Worm (Caenorhabditis elegans) whole organism, late embryonic: Measurements from ENCODE around the gene F59E11.5.

Experiments
- F13H6.1 ChIP-seq: sonication (generic microtip); optimal IDR thresholded peaks from 2 replicates; lab custom pipeline; 2016; ENCODE audit warnings: missing genetic modification characterization, missing compliant biosample characterization
- K02D7.2 ChIP-seq: sonication (generic microtip); optimal IDR thresholded peaks from 2 replicates; lab custom pipeline; 2017; ENCODE audit warnings: mild to moderate bottlenecking, missing genetic modification characterization, missing compliant biosample characterization
- Y22D7AL.16 ChIP-seq: sonication (generic microtip); optimal IDR thresholded peaks from 2 replicates; lab custom pipeline; 2016; ENCODE audit warnings: missing genetic modification characterization, missing compliant biosample characterization
- ahr-1 ChIP-seq: sonication (generic microtip); optimal IDR thresholded peaks from 2 replicates; lab custom pipeline; 2016; ENCODE audit warnings: missing genetic modification characterization, missing compliant biosample characterization
- ama-1 ChIP-seq: fragments of 150-350 bp; optimal IDR thresholded peaks from 2 replicates; lab custom pipeline; 2014
- ceh-14 ChIP-seq: sonication (generic microtip); optimal IDR thresholded peaks from 2 replicates; lab custom pipeline; 2016; ENCODE audit warnings: missing genotype, missing genetic modification characterization, missing compliant biosample characterization
- ceh-19 ChIP-seq: fragments of 200-800 bp; sonication (Bioruptor generic); optimal IDR thresholded peaks from 2 replicates; lab custom pipeline; 2018; ENCODE audit warnings: mild to moderate bottlenecking, missing genetic modification characterization, missing compliant biosample characterization
- ceh-2 ChIP-seq: sonication (generic microtip); optimal IDR thresholded peaks from 2 replicates; lab custom pipeline; 2016; ENCODE audit warnings: missing genotype, missing genetic modification characterization, missing compliant biosample characterization
- ceh-31 ChIP-seq: sonication (generic microtip); optimal IDR thresholded peaks from 2 replicates; lab custom pipeline; 2016; ENCODE audit warnings: missing genetic modification characterization, missing compliant biosample characterization
- ceh-45 ChIP-seq: fragments of 200-800 bp; sonication (Bioruptor generic); IDR thresholded peaks from 2 replicates; pipeline ENCODE4 v1.3.6; 2022; ENCODE audit warnings: missing genetic modification reagents, missing genetic modification characterization, missing compliant biosample characterization
- ceh-9 ChIP-seq: sonication (generic microtip); optimal IDR thresholded peaks from 2 replicates; lab custom pipeline; 2016; ENCODE audit warnings: mild to moderate bottlenecking, missing genetic modification characterization, inconsistent platforms, missing compliant biosample characterization
- che-1 ChIP-seq: sonication (generic microtip); optimal IDR thresholded peaks from 2 replicates; lab custom pipeline; 2016; ENCODE audit warnings: mild to moderate bottlenecking, missing genetic modification characterization, missing compliant biosample characterization
- dve-1 ChIP-seq: sonication (generic microtip); optimal IDR thresholded peaks from 2 replicates; lab custom pipeline; 2017; ENCODE audit warnings: antibody characterized with exemption, mild to moderate bottlenecking, missing genetic modification characterization, missing compliant biosample characterization
- elt-4 ChIP-seq: sonication (generic microtip); optimal IDR thresholded peaks from 2 replicates; lab custom pipeline; 2016; ENCODE audit warnings: missing genetic modification characterization, missing compliant biosample characterization
- eyg-1 ChIP-seq: sonication (generic microtip); optimal IDR thresholded peaks from 2 replicates; lab custom pipeline; 2016; ENCODE audit warnings: missing genotype, missing genetic modification characterization, missing compliant biosample characterization
- fax-1 ChIP-seq: sonication (generic microtip); optimal IDR thresholded peaks from 2 replicates; lab custom pipeline; 2016; ENCODE audit warnings: missing genotype, missing genetic modification characterization, missing compliant biosample characterization
- fkh-10 ChIP-seq: fragments of 150-350 bp; optimal IDR thresholded peaks from 2 replicates; lab custom pipeline; 2014; ENCODE audit warnings: missing biosample characterization, missing genetic modification reagents, missing genetic modification characterization
- gmeb-2 ChIP-seq: sonication (generic microtip); optimal IDR thresholded peaks from 2 replicates; lab custom pipeline; 2016; ENCODE audit warnings: missing genetic modification characterization, inconsistent platforms, missing compliant biosample characterization
- hlh-13 ChIP-seq: fragments of 200-800 bp; sonication (Bioruptor generic); optimal IDR thresholded peaks from 2 replicates; lab custom pipeline; 2018; ENCODE audit warnings: mild to moderate bottlenecking, missing genetic modification characterization, missing compliant biosample characterization
- hlh-30 ChIP-seq: sonication (generic microtip); optimal IDR thresholded peaks from 2 replicates; lab custom pipeline; 2017; ENCODE audit warnings: antibody characterized with exemption, missing genetic modification characterization, missing compliant biosample characterization; ENCODE audit not compliant: insufficient read depth
- lin-11 ChIP-seq: fragments of 200-800 bp; sonication (Bioruptor generic); optimal IDR thresholded peaks from 2 replicates; lab custom pipeline; 2018; ENCODE audit warnings: mild to moderate bottlenecking, missing genetic modification characterization, missing compliant biosample characterization
- madf-2 ChIP-seq: sonication (generic microtip); optimal IDR thresholded peaks from 2 replicates; lab custom pipeline; 2017; ENCODE audit warnings: missing genetic modification characterization, missing compliant biosample characterization
- nfya-1 ChIP-seq: sonication (generic microtip); optimal IDR thresholded peaks from 2 replicates; lab custom pipeline; 2017; ENCODE audit warnings: missing genetic modification characterization, mild to moderate bottlenecking, missing compliant biosample characterization, antibody characterized with exemption, moderate library complexity
- nhr-232 ChIP-seq: sonication (generic microtip); optimal IDR thresholded peaks from 2 replicates; lab custom pipeline; 2016; ENCODE audit warnings: missing genetic modification characterization, missing compliant biosample characterization
- pag-3 ChIP-seq: sonication (generic microtip); optimal IDR thresholded peaks from 2 replicates; lab custom pipeline; 2016; ENCODE audit warnings: missing compliant biosample characterization, missing genetic modification characterization, borderline replicate concordance
- pha-2 ChIP-seq: sonication (generic microtip); optimal IDR thresholded peaks from 2 replicates; lab custom pipeline; 2017; ENCODE audit warnings: mild to moderate bottlenecking, missing genetic modification characterization, missing compliant biosample characterization
- pha-4 ChIP-seq: fragments of 150-350 bp; optimal IDR thresholded peaks from 2 replicates; lab custom pipeline; 2018; ENCODE audit warnings: missing biosample characterization, missing genetic modification reagents, missing genetic modification characterization
- pros-1 ChIP-seq: fragments of 150-350 bp; optimal IDR thresholded peaks from 2 replicates; lab custom pipeline; 2014; ENCODE audit warnings: missing biosample characterization, missing genetic modification reagents, missing genetic modification characterization
- ref-2 ChIP-seq: sonication (generic microtip); optimal IDR thresholded peaks from 2 replicates; lab custom pipeline; 2016; ENCODE audit warnings: missing genetic modification characterization, missing compliant biosample characterization
- sdc-2 ChIP-seq: sonication (generic microtip); optimal IDR thresholded peaks from 2 replicates; lab custom pipeline; 2016; ENCODE audit warnings: missing genotype, missing genetic modification characterization, missing compliant biosample characterization
- sox-2 ChIP-seq: fragments of 200-800 bp; sonication (Bioruptor generic); IDR thresholded peaks from 2 replicates; pipeline ENCODE4 v1.3.6; 2022; ENCODE audit warnings: missing genetic modification reagents, missing genetic modification characterization, missing compliant biosample characterization
- sox-4 ChIP-seq: sonication (generic microtip); optimal IDR thresholded peaks from 2 replicates; lab custom pipeline; 2017; ENCODE audit warnings: mild to moderate bottlenecking, missing genetic modification characterization, inconsistent platforms, missing compliant biosample characterization
- syd-9 ChIP-seq: sonication (generic microtip); optimal IDR thresholded peaks from 2 replicates; lab custom pipeline; 2016; ENCODE audit warnings: mild to moderate bottlenecking, missing genetic modification characterization, moderate library complexity, missing compliant biosample characterization
- tbx-2 ChIP-seq: sonication (generic microtip); optimal IDR thresholded peaks from 2 replicates; lab custom pipeline; 2016; ENCODE audit warnings: missing genetic modification characterization, missing compliant biosample characterization
- ttx-3 ChIP-seq: sonication (generic microtip); optimal IDR thresholded peaks from 2 replicates; lab custom pipeline; 2016; ENCODE audit warnings: missing genetic modification reagents, missing genetic modification characterization, missing compliant biosample characterization
- unc-42 ChIP-seq: sonication (generic microtip); optimal IDR thresholded peaks from 2 replicates; lab custom pipeline; 2016; ENCODE audit warnings: missing genotype, missing genetic modification characterization, missing compliant biosample characterization
- zip-5 ChIP-seq: sonication (generic microtip); optimal IDR thresholded peaks from 2 replicates; lab custom pipeline; 2016; ENCODE audit warnings: missing genetic modification characterization, missing compliant biosample characterization

Gene F59E11.5

ce11 chrV:8985740-8986139 is 9.2 kb upstream of the F59E11.5 start, which contains the start of gene str-85:
Gene str-85 (minus strand): TSS chrV:8985840.
- TF ChIP-seq pag-3 (tag; lab: Kevin White, UChicago): no peak
- no peak for TF ChIP-seq elt-4 (tag; lab: Kevin White, UChicago)
- TF ChIP-seq ahr-1 (tag; lab: Kevin White, UChicago): no peak
- no peak for TF ChIP-seq K02D7.2 (tag; lab: Kevin White, UChicago)
- no peak for TF ChIP-seq sdc-2 (tag; lab: Kevin White, UChicago)
- TF ChIP-seq fax-1 (tag; lab: Kevin White, UChicago): no peak
- no peak for TF ChIP-seq pha-2 (tag; lab: Kevin White, UChicago)
- TF ChIP-seq Y22D7AL.16 (tag; lab: Kevin White, UChicago): no peak
- TF ChIP-seq ceh-31 (tag; lab: Kevin White, UChicago): no peak
- no peak for TF ChIP-seq ama-1 (lab: Kevin White, UChicago)
- no peak for TF ChIP-seq sox-4 (tag; lab: Kevin White, UChicago)
- TF ChIP-seq pha-4 (tag; lab: Kevin White, UChicago): no peak
- no peak for TF ChIP-seq ceh-9 (tag; lab: Kevin White, UChicago)
- TF ChIP-seq gmeb-2: no peak
- TF ChIP-seq tbx-2 (tag; lab: Kevin White, UChicago): no peak
- no peak for TF ChIP-seq nhr-232 (tag; lab: Kevin White, UChicago)
- no peak for TF ChIP-seq syd-9

DNA sequence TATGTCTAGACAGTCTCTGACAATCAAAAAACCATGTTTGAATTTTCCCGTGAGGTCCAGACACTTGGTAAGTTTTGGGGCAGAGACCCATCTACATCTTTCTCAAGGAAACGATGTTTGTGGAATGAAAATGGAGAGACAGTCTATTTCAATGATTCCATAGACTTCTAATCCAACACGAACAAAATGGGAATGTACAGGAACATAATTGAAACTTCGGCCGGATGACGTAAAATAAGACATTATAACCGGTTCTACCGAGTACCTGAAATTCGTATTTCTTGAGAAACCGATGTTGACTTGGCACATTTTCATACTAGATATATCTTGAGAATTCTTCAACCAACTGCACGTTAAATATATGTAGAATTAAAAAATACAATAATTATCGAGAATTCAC is 6.8 kb upstream of the F59E11.5 start, which contains the start of gene str-87:
str-87 (minus strand) TSS at position 101 of the 400 bp plus-strand sequence.
- no peak for TF ChIP-seq madf-2 (tag; lab: Kevin White, UChicago)
- no peak for TF ChIP-seq sox-2 (GFP tag; lab: Robert Waterston, UW)
- no peak for TF ChIP-seq Y22D7AL.16 (tag; lab: Kevin White, UChicago)
- no peak for TF ChIP-seq K02D7.2 (tag; lab: Kevin White, UChicago)
- TF ChIP-seq dve-1: no peak
- no peak for TF ChIP-seq lin-11 (tag; lab: Kevin White, UChicago)
- no peak for TF ChIP-seq pros-1 (tag; lab: Kevin White, UChicago)
- TF ChIP-seq nfya-1 (tag; lab: Kevin White, UChicago): no peak
- no peak for TF ChIP-seq hlh-30
- TF ChIP-seq ceh-2: no peak
- no peak for TF ChIP-seq eyg-1
- TF ChIP-seq unc-42: no peak
- no peak for TF ChIP-seq che-1 (tag; lab: Kevin White, UChicago)
- TF ChIP-seq ceh-14 (tag; lab: Kevin White, UChicago): no peak
- TF ChIP-seq ceh-45 (GFP tag; lab: Robert Waterston, UW): no peak
- no peak for TF ChIP-seq F13H6.1 (tag; lab: Kevin White, UChicago)
- TF ChIP-seq ref-2 (tag; lab: Kevin White, UChicago): no peak
- TF ChIP-seq fkh-10: no peak
- no peak for TF ChIP-seq zip-5 (tag; lab: Kevin White, UChicago)

- no peak for TF ChIP-seq hlh-13 (GFP tag; lab: Kevin White, UChicago)
Observed at ce11 chrV:8990194-8990649, 4.7 kb upstream of the F59E11.5 start, which contains the start of gene F59E11.7. Gene F59E11.7 (plus strand): TSS chrV:8990244.

- TF ChIP-seq che-1 (tag; lab: Kevin White, UChicago) (no peak), ttx-3 (no peak), ceh-19 (no peak), nfya-1 (tag; lab: Kevin White, UChicago) (no peak)
Observed at ce11 chrV:8991679-8992078, 3.2 kb upstream of the F59E11.5 start, which contains the start of gene F59E11.6. Gene F59E11.6 (plus strand): TSS chrV:8991789.
